Fruit fly (Drosophila melanogaster) whole organism, embryonic: ENCODE data around the gene CG43093.
A peak's percentile ranks its signal among the peaks of the same experiment; 100 is the strongest.

ENCODE experiments used
- Adf1 ChIP-seq: fragments of 200-800 bp; sonication (Bioruptor generic); IDR thresholded peaks from 2 replicates; pipeline ENCODE4 v1.3.6; 2022; ENCODE audit warnings: missing biosample characterization, missing genetic modification characterization
- CG12071 ChIP-seq: fragments of 200-800 bp; sonication (Bioruptor generic); optimal IDR thresholded peaks from 3 replicates; lab custom pipeline; 2018; ENCODE audit warnings: missing biosample characterization, mild to moderate bottlenecking, missing genetic modification characterization
- CG12659 ChIP-seq: fragments of 200-800 bp; sonication (Bioruptor generic); optimal IDR thresholded peaks from 3 replicates; lab custom pipeline; 2017; ENCODE audit warnings: mild to moderate bottlenecking, missing biosample characterization, missing genetic modification reagents, missing genetic modification characterization
- CG12942 ChIP-seq: fragments of 200-800 bp; sonication (Bioruptor generic); optimal IDR thresholded peaks from 3 replicates; lab custom pipeline; 2016; ENCODE audit warnings: missing biosample characterization, missing genetic modification characterization
- CG13775 ChIP-seq: fragments of 200-800 bp; sonication (Bioruptor generic); optimal IDR thresholded peaks from 3 replicates; lab custom pipeline; 2017; ENCODE audit warnings: missing biosample characterization, mild to moderate bottlenecking, missing genetic modification characterization
- CG16815 ChIP-seq: fragments of 200-800 bp; sonication (Bioruptor generic); optimal IDR thresholded peaks from 3 replicates; lab custom pipeline; 2017; ENCODE audit warnings: missing biosample characterization, mild to moderate bottlenecking, missing genetic modification characterization
- CG18476 ChIP-seq: fragments of 200-800 bp; sonication (Bioruptor generic); optimal IDR thresholded peaks from 2 replicates; lab custom pipeline; 2016; ENCODE audit warnings: missing biosample characterization, mild to moderate bottlenecking, missing genetic modification characterization
- CG2889 ChIP-seq: fragments of 200-800 bp; sonication (Bioruptor generic); IDR thresholded peaks from 3 replicates; pipeline ENCODE4 v1.3.6; 2022; ENCODE audit warnings: missing biosample characterization, missing genetic modification characterization
- CG42726 ChIP-seq: fragments of 200-800 bp; sonication (Bioruptor generic); IDR thresholded peaks from 2 replicates; pipeline ENCODE4 v1.3.6; 2022; ENCODE audit warnings: missing biosample characterization, missing genetic modification characterization; ENCODE audit not compliant: partially characterized antibody
- CG6854 ChIP-seq: fragments of 200-800 bp; sonication (Bioruptor generic); optimal IDR thresholded peaks from 3 replicates; lab custom pipeline; 2017; ENCODE audit warnings: missing biosample characterization, mild to moderate bottlenecking, missing genetic modification characterization
- CG7357 ChIP-seq: fragments of 200-800 bp; sonication (Bioruptor generic); IDR thresholded peaks from 3 replicates; pipeline ENCODE4 v1.3.6; 2022; ENCODE audit warnings: missing biosample characterization, missing genetic modification characterization
- CG7839 ChIP-seq: fragments of 200-800 bp; sonication (Bioruptor generic); optimal IDR thresholded peaks from 3 replicates; lab custom pipeline; 2018; ENCODE audit warnings: missing biosample characterization, mild to moderate bottlenecking, missing genetic modification characterization, moderate library complexity
- CG7928 ChIP-seq: fragments of 200-800 bp; sonication (Bioruptor generic); optimal IDR thresholded peaks from 2 replicates; lab custom pipeline; 2017; ENCODE audit warnings: missing biosample characterization, mild to moderate bottlenecking, missing genetic modification characterization
- CG7963 ChIP-seq: fragments of 200-800 bp; sonication (Bioruptor generic); IDR thresholded peaks from 3 replicates; pipeline ENCODE4 v1.3.6; 2022; ENCODE audit warnings: missing biosample characterization, missing genetic modification characterization; ENCODE audit not compliant: partially characterized antibody
- CG9797 ChIP-seq: fragments of 200-800 bp; sonication (Bioruptor generic); optimal IDR thresholded peaks from 3 replicates; lab custom pipeline; 2018; ENCODE audit warnings: missing biosample characterization, mild to moderate bottlenecking, missing genetic modification characterization
- CHES-1-like ChIP-seq: fragments of 200-800 bp; sonication (Bioruptor generic); optimal IDR thresholded peaks from 2 replicates; lab custom pipeline; 2016; ENCODE audit warnings: missing biosample characterization, missing genetic modification characterization
- ERR ChIP-seq: fragments of 200-800 bp; sonication (Bioruptor generic); optimal IDR thresholded peaks from 2 replicates; lab custom pipeline; 2016; ENCODE audit warnings: missing biosample characterization, missing genetic modification characterization
- GATAe ChIP-seq: fragments of 200-800 bp; sonication (Bioruptor generic); conservative IDR thresholded peaks from 2 replicates; pipeline ENCODE4 v1.3.6; 2022; ENCODE audit warnings: missing biosample characterization, missing genetic modification characterization
- H2.0 ChIP-seq: fragments of 200-800 bp; sonication (Bioruptor generic); IDR thresholded peaks from 2 replicates; pipeline ENCODE4 v1.3.6; 2022; ENCODE audit warnings: missing biosample characterization, missing genetic modification characterization
- HHEX ChIP-seq: fragments of 200-800 bp; sonication (Bioruptor generic); optimal IDR thresholded peaks from 3 replicates; lab custom pipeline; 2017; ENCODE audit warnings: missing biosample characterization, mild to moderate bottlenecking, missing genetic modification characterization, missing genetic modification reagents
- Hand ChIP-seq: fragments of 200-800 bp; sonication (Bioruptor generic); optimal IDR thresholded peaks from 2 replicates; lab custom pipeline; 2017; ENCODE audit warnings: mild to moderate bottlenecking, missing biosample characterization, missing genetic modification reagents, missing genetic modification characterization
- Jarid2 ChIP-seq: fragments of 200-800 bp; sonication (Bioruptor generic); optimal IDR thresholded peaks from 3 replicates; lab custom pipeline; 2017; ENCODE audit warnings: mild to moderate bottlenecking, missing biosample characterization, missing genetic modification reagents, missing genetic modification characterization
- MTF-1 ChIP-seq: fragments of 200-800 bp; sonication (Bioruptor generic); optimal IDR thresholded peaks from 2 replicates; lab custom pipeline; 2018; ENCODE audit warnings: missing biosample characterization, mild to moderate bottlenecking, missing genetic modification characterization, borderline replicate concordance
- Mes4 ChIP-seq: fragments of 200-800 bp; sonication (Bioruptor generic); optimal IDR thresholded peaks from 2 replicates; lab custom pipeline; 2016; ENCODE audit warnings: missing biosample characterization, missing genetic modification characterization
- NC2β ChIP-seq: fragments of 200-800 bp; sonication (Bioruptor generic); optimal IDR thresholded peaks from 2 replicates; lab custom pipeline; 2016; ENCODE audit warnings: missing biosample characterization, missing genetic modification characterization
- NFAT ChIP-seq: fragments of 200-800 bp; sonication (Bioruptor generic); IDR thresholded peaks from 2 replicates; pipeline ENCODE4 v1.3.6; 2022; ENCODE audit warnings: missing biosample characterization, missing genetic modification characterization
- Usf ChIP-seq: fragments of 200-800 bp; sonication (Bioruptor generic); optimal IDR thresholded peaks from 2 replicates; lab custom pipeline; 2017; ENCODE audit warnings: missing genotype, missing biosample characterization, missing genetic modification characterization
- al ChIP-seq: fragments of 200-800 bp; sonication (Bioruptor generic); IDR thresholded peaks from 2 replicates; pipeline ENCODE4 v1.3.6; 2022; ENCODE audit warnings: missing biosample characterization, missing genetic modification characterization
- ato ChIP-seq: fragments of 200-800 bp; sonication (Bioruptor generic); IDR thresholded peaks from 2 replicates; pipeline ENCODE4 v1.3.6; 2022; ENCODE audit warnings: missing biosample characterization, missing genetic modification characterization; ENCODE audit not compliant: partially characterized antibody
- bcd ChIP-seq: fragments of 200-800 bp; sonication (Bioruptor generic); optimal IDR thresholded peaks from 2 replicates; lab custom pipeline; 2017; ENCODE audit warnings: missing biosample characterization, mild to moderate bottlenecking, missing genetic modification characterization
- cato ChIP-seq: fragments of 200-800 bp; sonication (Bioruptor generic); optimal IDR thresholded peaks from 2 replicates; lab custom pipeline; 2016; ENCODE audit warnings: missing biosample characterization, missing genetic modification characterization, borderline replicate concordance
- corto ChIP-seq: fragments of 200-800 bp; sonication (Bioruptor generic); optimal IDR thresholded peaks from 2 replicates; lab custom pipeline; 2016; ENCODE audit warnings: missing biosample characterization, mild to moderate bottlenecking, missing genetic modification characterization, moderate library complexity
- dati ChIP-seq: fragments of 200-800 bp; sonication (Bioruptor generic); IDR thresholded peaks from 2 replicates; pipeline ENCODE4 v1.3.6; 2022; ENCODE audit warnings: missing biosample characterization, missing genetic modification characterization
- fd96Cb ChIP-seq: fragments of 200-800 bp; sonication (Bioruptor generic); optimal IDR thresholded peaks from 2 replicates; lab custom pipeline; 2018; ENCODE audit warnings: missing biosample characterization, mild to moderate bottlenecking, missing genetic modification characterization, moderate library complexity
- fu2 ChIP-seq: fragments of 200-800 bp; sonication (Bioruptor generic); optimal IDR thresholded peaks from 2 replicates; lab custom pipeline; 2016; ENCODE audit warnings: missing biosample characterization, missing genetic modification characterization
- gro ChIP-seq: fragments of 200-800 bp; sonication (Bioruptor generic); optimal IDR thresholded peaks from 2 replicates; lab custom pipeline; 2016; ENCODE audit warnings: missing biosample characterization, missing genetic modification characterization
- kay ChIP-seq: fragments of 200-800 bp; sonication (Bioruptor generic); optimal IDR thresholded peaks from 2 replicates; lab custom pipeline; 2016; ENCODE audit warnings: missing biosample characterization, missing genetic modification characterization
- kni ChIP-seq: fragments of 200-800 bp; sonication (Bioruptor generic); optimal IDR thresholded peaks from 3 replicates; lab custom pipeline; 2017; ENCODE audit warnings: mild to moderate bottlenecking, missing biosample characterization, missing genetic modification reagents, missing genetic modification characterization
- nmo ChIP-seq: fragments of 200-800 bp; sonication (Bioruptor generic); optimal IDR thresholded peaks from 2 replicates; lab custom pipeline; 2018; ENCODE audit warnings: missing biosample characterization, mild to moderate bottlenecking, missing genetic modification characterization, moderate library complexity
- ro ChIP-seq: fragments of 200-800 bp; sonication (Bioruptor generic); IDR thresholded peaks from 2 replicates; pipeline ENCODE4 v1.3.6; 2022; ENCODE audit warnings: missing biosample characterization, missing genetic modification characterization
- sd ChIP-seq: fragments of 200-800 bp; sonication (Bioruptor generic); optimal IDR thresholded peaks from 3 replicates; lab custom pipeline; 2018; ENCODE audit warnings: missing biosample characterization, mild to moderate bottlenecking, missing genetic modification characterization, moderate library complexity
- sens ChIP-seq: fragments of 200-800 bp; sonication (Bioruptor generic); peaks from one replicate; lab custom pipeline; 2016; ENCODE audit warnings: missing biosample characterization, missing genetic modification characterization
- sens-2 ChIP-seq: fragments of 200-800 bp; sonication (Bioruptor generic); IDR thresholded peaks from 2 replicates; pipeline ENCODE4 v1.3.6; 2022; ENCODE audit warnings: missing biosample characterization, missing genetic modification characterization
- sima ChIP-seq: fragments of 200-800 bp; sonication (Bioruptor generic); optimal IDR thresholded peaks from 2 replicates; lab custom pipeline; 2016; ENCODE audit warnings: missing biosample characterization, missing genetic modification characterization
- sisA ChIP-seq: fragments of 200-800 bp; sonication (Bioruptor generic); IDR thresholded peaks from 2 replicates; pipeline ENCODE4 v1.3.6; 2022; ENCODE audit warnings: missing biosample characterization, missing genetic modification characterization
- sug ChIP-seq: fragments of 200-800 bp; optimal IDR thresholded peaks from 2 replicates; lab custom pipeline; 2019; ENCODE audit warnings: missing biosample characterization, mild to moderate bottlenecking, missing genetic modification characterization, moderate library complexity
- usp ChIP-seq: fragments of >200 bp; optimal IDR thresholded peaks from 2 replicates; lab custom pipeline; 2017; ENCODE audit warnings: missing biosample characterization, missing genetic modification characterization
- vvl ChIP-seq: fragments of 200-800 bp; sonication (Bioruptor generic); IDR thresholded peaks from 2 replicates; pipeline ENCODE4 v1.3.6; 2022; ENCODE audit warnings: missing biosample characterization, missing genetic modification characterization
- yki ChIP-seq: fragments of >200 bp; optimal IDR thresholded peaks from 3 replicates; lab custom pipeline; 2018
- zen2 ChIP-seq: fragments of 200-800 bp; sonication (Bioruptor generic); IDR thresholded peaks from 3 replicates; pipeline ENCODE4 v1.3.6; 2022; ENCODE audit warnings: missing biosample characterization, missing genetic modification characterization; ENCODE audit not compliant: partially characterized antibody

CG43093 gene

DNA sequence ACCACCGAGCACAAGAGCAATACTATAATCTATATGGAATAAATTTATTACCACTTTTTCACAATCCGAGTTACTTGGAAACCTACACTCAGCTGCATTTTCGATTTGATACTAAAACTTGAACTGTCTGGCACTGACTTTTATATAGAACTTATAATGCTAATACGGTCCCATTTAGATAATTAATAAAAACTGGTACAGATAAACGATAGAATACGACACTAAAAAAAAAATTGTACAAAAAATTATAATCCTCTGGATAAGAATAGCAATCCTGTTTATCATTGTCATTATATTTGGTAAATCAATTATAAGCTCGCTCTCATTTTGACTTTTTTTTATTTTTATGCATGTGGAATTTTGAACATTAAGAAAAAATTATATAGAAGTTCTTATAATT is at the start of gene CG43093:
CG43093 (minus strand) TSS at position 101 of the 400 bp plus-strand sequence.
- TF ChIP-seq dati: no peak
- no peak for TF ChIP-seq kay
- TF ChIP-seq sens-2 (GFP tag; lab: Robert Waterston, UW): no peak
- no peak for TF ChIP-seq H2.0 (GFP tag; lab: Robert Waterston, UW)
- TF ChIP-seq CG13775 (GFP tag; lab: Kevin White, UChicago): no peak
- no peak for TF ChIP-seq bcd
- no peak for TF ChIP-seq NFAT (GFP tag; lab: Robert Waterston, UW)
- no peak for TF ChIP-seq sisA (GFP tag; lab: Robert Waterston, UW)
- TF ChIP-seq Jarid2 (GFP tag; lab: Kevin White, UChicago): no peak
- no peak for TF ChIP-seq zen2

- TF ChIP-seq nmo (peak; percentile 34), vvl (GFP tag; lab: Robert Waterston, UW) (peak; percentile 66), NC2β (GFP tag; lab: Kevin White, UChicago) (no peak), fd96Cb (tag; lab: Kevin White, UChicago) (peak; percentile 22), sd (tag; lab: Kevin White, UChicago) (no peak), sima (GFP tag; lab: Kevin White, UChicago) (no peak), corto (GFP tag; lab: Kevin White, UChicago) (no peak), ERR (no peak), CG9797 (GFP tag; lab: Kevin White, UChicago) (no peak), kni (GFP tag; lab: Kevin White, UChicago) (no peak), CG18476 (GFP tag; lab: Kevin White, UChicago) (no peak), CG16815 (GFP tag; lab: Kevin White, UChicago) (no peak), yki (lab: Kevin White, UChicago) (no peak), ro (GFP tag; lab: Robert Waterston, UW) (no peak), CG7839 (tag; lab: Kevin White, UChicago) (peak; percentile 33), ato (GFP tag; lab: Robert Waterston, UW) (no peak), CG42726 (GFP tag; lab: Robert Waterston, UW) (no peak), CG12942 (GFP tag; lab: Kevin White, UChicago) (no peak), cato (no peak), Adf1 (GFP tag; lab: Robert Waterston, UW) (no peak), HHEX (GFP tag; lab: Kevin White, UChicago) (no peak), fu2 (GFP tag; lab: Kevin White, UChicago) (no peak), CG7963 (GFP tag; lab: Robert Waterston, UW) (no peak), gro (no peak), Hand (GFP tag; lab: Kevin White, UChicago) (no peak), usp (GFP tag; lab: Kevin White, UChicago) (no peak), CG7357 (GFP tag; lab: Robert Waterston, UW) (peak; percentile 8; the same call in 1 of the 3 replicates), MTF-1 (GFP tag; lab: Kevin White, UChicago) (no peak), CG6854 (GFP tag; lab: Kevin White, UChicago) (no peak), Usf (no peak), sug (tag; lab: Kevin White, UChicago) (no peak), CG2889 (GFP tag; lab: Robert Waterston, UW) (no peak), CHES-1-like (GFP tag; lab: Kevin White, UChicago) (no peak), Mes4 (GFP tag; lab: Kevin White, UChicago) (no peak), GATAe (no peak), CG7928 (GFP tag; lab: Kevin White, UChicago) (no peak), al (no peak), CG12071 (GFP tag; lab: Kevin White, UChicago) (no peak), CG12659 (no peak), sens (GFP tag; lab: Kevin White, UChicago) (peak; percentile 82)
Observed at dm6 chr3R:22816437-22817173, 46.5 kb upstream of the CG43093 start.
